Fruit fly (Drosophila melanogaster): ENCODE results near the gene wac.
A peak's percentile ranks its signal among the peaks of the same experiment; 100 is the strongest.

Gene wac

DNA sequence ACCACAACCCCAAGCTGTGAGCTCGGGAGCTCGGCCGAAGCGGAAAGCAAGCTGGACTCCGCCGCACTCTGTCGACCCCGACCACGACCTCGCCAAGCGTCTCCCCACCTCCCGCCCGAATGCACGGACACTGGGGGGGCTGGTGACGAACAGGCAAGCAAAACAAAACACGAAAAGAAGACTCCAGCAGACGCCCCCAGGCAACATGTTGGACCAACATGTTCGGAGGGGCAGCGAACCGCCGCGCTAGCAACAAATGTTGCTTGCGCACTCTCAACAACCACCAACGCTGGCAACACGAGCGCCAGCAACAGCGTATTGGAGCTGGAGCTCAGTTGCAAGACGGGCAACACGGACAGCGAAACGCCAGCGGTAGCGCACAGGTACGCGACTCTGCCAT, 24.3 kb downstream of the wac start (continued):
- TF ChIP-seq dan (GFP tag; IDR thresholded peaks at IDR 0.05) = no peak
- TF ChIP-seq dpn (GFP tag; optimal IDR thresholded peaks at IDR 0.05) = no peak
- no peak for TF ChIP-seq Dfd (GFP tag; optimal IDR thresholded peaks at IDR 0.05)
- TF ChIP-seq CG2712 (tag; optimal IDR thresholded peaks at IDR 0.05) = no peak
- TF ChIP-seq Camta (GFP tag; optimal IDR thresholded peaks at IDR 0.05) = no peak
- peak; percentile 72 for TF ChIP-seq Med (GFP tag)
- no peak for TF ChIP-seq unpg (GFP tag; optimal IDR thresholded peaks at IDR 0.05)
- no peak for TF ChIP-seq gem (tag; optimal IDR thresholded peaks at IDR 0.05)
- TF ChIP-seq abd-A (tag; optimal IDR thresholded peaks at IDR 0.05) = peak; percentile 61
- TF ChIP-seq Spps (tag; optimal IDR thresholded peaks at IDR 0.05) = no peak
- TF ChIP-seq Rfx (GFP tag; IDR thresholded peaks at IDR 0.05) = 0 out of 2 replicates have a peak, but pooled peaks have one; percentile 24
- no peak for TF ChIP-seq CG6683 (GFP tag; optimal IDR thresholded peaks at IDR 0.05)
- TF ChIP-seq mld (GFP tag; IDR thresholded peaks at IDR 0.05; ENCODE audit: partially characterized antibody) = no peak
- 0 out of 3 replicates have a peak, but pooled peaks have one; percentile 38 for TF ChIP-seq CG34422 (GFP tag; IDR thresholded peaks at IDR 0.05)
- no peak for TF ChIP-seq br (optimal IDR thresholded peaks at IDR 0.05)
- TF ChIP-seq kah (GFP tag; optimal IDR thresholded peaks at IDR 0.05) = peak; percentile 58
- no peak for TF ChIP-seq Poxn (GFP tag; IDR thresholded peaks at IDR 0.05)
- no peak for TF ChIP-seq crp (GFP tag; optimal IDR thresholded peaks at IDR 0.05)
- peak; percentile 56 for TF ChIP-seq ftz-f1 (GFP tag; optimal IDR thresholded peaks at IDR 0.05)
- TF ChIP-seq PHDP (tag; optimal IDR thresholded peaks at IDR 0.05) = no peak
- TF ChIP-seq unc-4 (GFP tag; IDR thresholded peaks at IDR 0.05; ENCODE audit: partially characterized antibody) = peak; percentile 30; the same call in 1 of the 2 replicates
- TF ChIP-seq MBD-R2 (GFP tag; IDR thresholded peaks at IDR 0.05) = no peak; the same call in 1 of the 2 replicates
- TF ChIP-seq CG17186 (GFP tag; optimal IDR thresholded peaks at IDR 0.05) = no peak
- no peak for TF ChIP-seq CG15011 (GFP tag; optimal IDR thresholded peaks at IDR 0.05)
- no peak for TF ChIP-seq chn (GFP tag; optimal IDR thresholded peaks at IDR 0.05)
- no peak for TF ChIP-seq CG6272 (GFP tag; IDR thresholded peaks at IDR 0.05)
- TF ChIP-seq CG5180 (GFP tag; optimal IDR thresholded peaks at IDR 0.05) = peak; percentile 99
- peak in 1 of 2 experiments; percentile 91 for TF ChIP-seq Hr78 (GFP tag; optimal IDR thresholded peaks at IDR 0.05)
- no peak for TF ChIP-seq jing (GFP tag; optimal IDR thresholded peaks at IDR 0.05)
- no peak for TF ChIP-seq ro (GFP tag; IDR thresholded peaks at IDR 0.05)
- no peak for TF ChIP-seq pros (GFP tag; optimal IDR thresholded peaks at IDR 0.05)
- TF ChIP-seq eve (GFP tag; optimal IDR thresholded peaks at IDR 0.05) = no peak
- no peak for TF ChIP-seq hkb (optimal IDR thresholded peaks at IDR 0.05)
- 0 out of 2 replicates have a peak, but pooled peaks have one; percentile 32 for TF ChIP-seq hkb (GFP tag; IDR thresholded peaks at IDR 0.05)
- peak; percentile 88 for TF ChIP-seq Deaf1 (tag; optimal IDR thresholded peaks at IDR 0.05)
- TF ChIP-seq aop (GFP tag; IDR thresholded peaks at IDR 0.05) = no peak
- peak; percentile 28; the same call in 1 of the 2 replicates for TF ChIP-seq vvl (GFP tag; IDR thresholded peaks at IDR 0.05)
- TF ChIP-seq Sry-δ (GFP tag; optimal IDR thresholded peaks at IDR 0.05) = no peak
- TF ChIP-seq psq (GFP tag; optimal IDR thresholded peaks at IDR 0.05) = peak; percentile 79
- no peak for TF ChIP-seq ara (GFP tag; IDR thresholded peaks at IDR 0.05)
- no peak for TF ChIP-seq fu2 (GFP tag; optimal IDR thresholded peaks at IDR 0.05)
- peak; percentile 44; the same call in 1 of the 3 replicates for TF ChIP-seq z (GFP tag; IDR thresholded peaks at IDR 0.05)
- no peak for TF ChIP-seq Blimp-1 (GFP tag; optimal IDR thresholded peaks at IDR 0.05)
- no peak for TF ChIP-seq gsb (GFP tag; IDR thresholded peaks at IDR 0.05)
- TF ChIP-seq chinmo (GFP tag; IDR thresholded peaks at IDR 0.05; ENCODE audit: partially characterized antibody) = 0 out of 4 replicates have a peak, but pooled peaks have one; percentile 51
- TF ChIP-seq CG12391 (tag; optimal IDR thresholded peaks at IDR 0.05) = no peak
- TF ChIP-seq CG34224 (GFP tag; IDR thresholded peaks at IDR 0.05; ENCODE audit: partially characterized antibody) = peak; percentile 54; the same call in 1 of the 3 replicates
- no peak for TF ChIP-seq CG31365 (tag; optimal IDR thresholded peaks at IDR 0.05)
- no peak for TF ChIP-seq C15 (GFP tag; IDR thresholded peaks at IDR 0.05)
- TF ChIP-seq CG15514 (GFP tag; optimal IDR thresholded peaks at IDR 0.05) = no peak
- no peak for TF ChIP-seq bigmax (GFP tag; optimal IDR thresholded peaks at IDR 0.05)

All from whole organism, embryonic.